Worm (Caenorhabditis elegans): ENCODE data around the gene snx-17.

Gene snx-17

ce11 chrX:13122191-13122590, at the start of gene snx-17:
TSS of gene snx-17 (minus strand) at chrX:13122291.
- TF ChIP-seq hnd-1 (tag; optimal IDR thresholded peaks at IDR 0.05) = no peak
- TF ChIP-seq ceh-13 (GFP tag; optimal IDR thresholded peaks at IDR 0.05) = no peak
- TF ChIP-seq flt-1 (GFP tag; IDR thresholded peaks at IDR 0.05) = no peak
- TF ChIP-seq sea-1 (GFP tag; conservative IDR thresholded peaks at IDR 0.05) = no peak
- TF ChIP-seq scrt-1 (GFP tag; IDR thresholded peaks at IDR 0.05) = no peak
- TF ChIP-seq pes-1 (GFP tag; IDR thresholded peaks at IDR 0.05) = no peak
- TF ChIP-seq ets-7 (tag; optimal IDR thresholded peaks at IDR 0.05) = no peak
- TF ChIP-seq F13C5.2 (tag; optimal IDR thresholded peaks at IDR 0.05) = no peak
- no peak for TF ChIP-seq ceh-36 (tag; optimal IDR thresholded peaks at IDR 0.05)
- no peak for TF ChIP-seq B0310.2 (tag; optimal IDR thresholded peaks at IDR 0.05)
- TF ChIP-seq ama-1 (optimal IDR thresholded peaks at IDR 0.05) = no peak
- TF ChIP-seq tbx-11 (GFP tag; IDR thresholded peaks at IDR 0.05) = no peak
- no peak for TF ChIP-seq hmbx-1 (tag; optimal IDR thresholded peaks at IDR 0.05)
- TF ChIP-seq aly-1 (tag; optimal IDR thresholded peaks at IDR 0.05) = no peak
- no peak for TF ChIP-seq tra-4 (tag; optimal IDR thresholded peaks at IDR 0.05)
- no peak for TF ChIP-seq tbx-37 (GFP tag; conservative IDR thresholded peaks at IDR 0.05)
- no peak for TF ChIP-seq hmg-4 (GFP tag; optimal IDR thresholded peaks at IDR 0.05)

- TF ChIP-seq ama-1 (optimal IDR thresholded peaks at IDR 0.05) = no peak
- no peak for TF ChIP-seq hmbx-1 (tag; optimal IDR thresholded peaks at IDR 0.05)
- no peak for TF ChIP-seq aly-1 (tag; optimal IDR thresholded peaks at IDR 0.05)
- TF ChIP-seq scrt-1 (GFP tag; IDR thresholded peaks at IDR 0.05) = no peak
- TF ChIP-seq tra-4 (tag; optimal IDR thresholded peaks at IDR 0.05) = no peak
- no peak for TF ChIP-seq ceh-36 (tag; optimal IDR thresholded peaks at IDR 0.05)
- TF ChIP-seq B0310.2 (tag; optimal IDR thresholded peaks at IDR 0.05) = no peak
- TF ChIP-seq hnd-1 (tag; optimal IDR thresholded peaks at IDR 0.05) = no peak
- peak; percentile 18 for TF ChIP-seq F13C5.2 (tag; optimal IDR thresholded peaks at IDR 0.05)
Observed at ce11 chrX:13171206-13171605, 49.1 kb upstream of the snx-17 start.

ce11 chrX:13170804-13171203, 48.7 kb upstream of the snx-17 start:
- TF ChIP-seq B0310.2 (tag; optimal IDR thresholded peaks at IDR 0.05) = no peak
- no peak for TF ChIP-seq aly-1 (tag; optimal IDR thresholded peaks at IDR 0.05)
- TF ChIP-seq flt-1 (GFP tag; IDR thresholded peaks at IDR 0.05) = no peak
- TF ChIP-seq scrt-1 (GFP tag; IDR thresholded peaks at IDR 0.05) = no peak
- TF ChIP-seq tbx-11 (GFP tag; IDR thresholded peaks at IDR 0.05) = no peak
- TF ChIP-seq hmg-4 (GFP tag; optimal IDR thresholded peaks at IDR 0.05) = no peak
- TF ChIP-seq ceh-36 (tag; optimal IDR thresholded peaks at IDR 0.05) = no peak
- no peak for TF ChIP-seq F13C5.2 (tag; optimal IDR thresholded peaks at IDR 0.05)
- no peak for TF ChIP-seq hmbx-1 (tag; optimal IDR thresholded peaks at IDR 0.05)
- TF ChIP-seq ama-1 (optimal IDR thresholded peaks at IDR 0.05) = no peak
- no peak for TF ChIP-seq sea-1 (GFP tag; conservative IDR thresholded peaks at IDR 0.05)
- TF ChIP-seq tra-4 (tag; optimal IDR thresholded peaks at IDR 0.05) = no peak
- TF ChIP-seq tbx-37 (GFP tag; conservative IDR thresholded peaks at IDR 0.05) = no peak
- TF ChIP-seq ets-7 (tag; optimal IDR thresholded peaks at IDR 0.05) = no peak
- TF ChIP-seq pes-1 (GFP tag; IDR thresholded peaks at IDR 0.05) = no peak

ce11 chrX:13169975-13170374, 47.9 kb upstream of the snx-17 start, which contains the start of gene mob-2:
TSS of gene mob-2 (minus strand) at chrX:13170075.
- TF ChIP-seq sea-1 (GFP tag; conservative IDR thresholded peaks at IDR 0.05) = no peak
- no peak for TF ChIP-seq tbx-37 (GFP tag; conservative IDR thresholded peaks at IDR 0.05)
- no peak for TF ChIP-seq flt-1 (GFP tag; IDR thresholded peaks at IDR 0.05)
- no peak for TF ChIP-seq ceh-36 (tag; optimal IDR thresholded peaks at IDR 0.05)
- TF ChIP-seq hmg-4 (GFP tag; optimal IDR thresholded peaks at IDR 0.05) = no peak
- no peak for TF ChIP-seq ets-7 (tag; optimal IDR thresholded peaks at IDR 0.05)
- no peak for TF ChIP-seq tra-4 (tag; optimal IDR thresholded peaks at IDR 0.05)
- no peak for TF ChIP-seq pes-1 (GFP tag; IDR thresholded peaks at IDR 0.05)
- TF ChIP-seq hmbx-1 (tag; optimal IDR thresholded peaks at IDR 0.05) = no peak
- TF ChIP-seq ama-1 (optimal IDR thresholded peaks at IDR 0.05) = no peak
- TF ChIP-seq B0310.2 (tag; optimal IDR thresholded peaks at IDR 0.05) = no peak
- no peak for TF ChIP-seq hnd-1 (tag; optimal IDR thresholded peaks at IDR 0.05)
- TF ChIP-seq tbx-11 (GFP tag; IDR thresholded peaks at IDR 0.05) = no peak
- no peak for TF ChIP-seq aly-1 (tag; optimal IDR thresholded peaks at IDR 0.05)
- no peak for TF ChIP-seq scrt-1 (GFP tag; IDR thresholded peaks at IDR 0.05)
- TF ChIP-seq ceh-13 (GFP tag; optimal IDR thresholded peaks at IDR 0.05) = no peak
- no peak for TF ChIP-seq F13C5.2 (tag; optimal IDR thresholded peaks at IDR 0.05)

- TF ChIP-seq F13C5.2 (tag; optimal IDR thresholded peaks at IDR 0.05) (no peak), hnd-1 (tag; optimal IDR thresholded peaks at IDR 0.05) (no peak), ama-1 (optimal IDR thresholded peaks at IDR 0.05) (no peak), ceh-13 (GFP tag; optimal IDR thresholded peaks at IDR 0.05) (no peak), hmg-4 (GFP tag; optimal IDR thresholded peaks at IDR 0.05) (no peak), scrt-1 (GFP tag; IDR thresholded peaks at IDR 0.05) (no peak), ets-7 (tag; optimal IDR thresholded peaks at IDR 0.05) (no peak), aly-1 (tag; optimal IDR thresholded peaks at IDR 0.05) (no peak), pes-1 (GFP tag; IDR thresholded peaks at IDR 0.05) (no peak), tbx-11 (GFP tag; IDR thresholded peaks at IDR 0.05) (no peak), flt-1 (GFP tag; IDR thresholded peaks at IDR 0.05) (no peak), B0310.2 (tag; optimal IDR thresholded peaks at IDR 0.05) (no peak), tra-4 (tag; optimal IDR thresholded peaks at IDR 0.05) (no peak), tbx-37 (GFP tag; conservative IDR thresholded peaks at IDR 0.05) (no peak), sea-1 (GFP tag; conservative IDR thresholded peaks at IDR 0.05) (no peak), hmbx-1 (tag; optimal IDR thresholded peaks at IDR 0.05) (no peak), ceh-36 (tag; optimal IDR thresholded peaks at IDR 0.05) (no peak)
Observed at ce11 chrX:13169133-13169532, 47.0 kb upstream of the snx-17 start.

- TF ChIP-seq scrt-1 (GFP tag; IDR thresholded peaks at IDR 0.05) (no peak), tbx-11 (GFP tag; IDR thresholded peaks at IDR 0.05) (no peak), ceh-36 (tag; optimal IDR thresholded peaks at IDR 0.05) (no peak)
Observed at ce11 chrX:13165686-13166085, 43.6 kb upstream of the snx-17 start.

ce11 chrX:13164301-13164700, 42.2 kb upstream of the snx-17 start:
- TF ChIP-seq tbx-11 (GFP tag; IDR thresholded peaks at IDR 0.05) (no peak), ceh-13 (GFP tag; optimal IDR thresholded peaks at IDR 0.05) (no peak), tra-4 (tag; optimal IDR thresholded peaks at IDR 0.05) (no peak), hnd-1 (tag; optimal IDR thresholded peaks at IDR 0.05) (no peak), ama-1 (optimal IDR thresholded peaks at IDR 0.05) (no peak), aly-1 (tag; optimal IDR thresholded peaks at IDR 0.05) (no peak)
